Worm (Caenorhabditis elegans) whole organism, dauer: ENCODE results near the gene F49F1.12.
"Not testable (repeated sequence)": the region's sequence is repeated elsewhere in the genome, so short reads cannot be mapped to it uniquely, and the experiment has no call there.

ENCODE experiments used
- unc-62 ChIP-seq: sonication (generic microtip); optimal IDR thresholded peaks from 2 replicates; lab custom pipeline; 2017; ENCODE audit warnings: missing biosample characterization, missing genetic modification reagents, missing genetic modification characterization

Gene F49F1.12

ce11 chrIV:4144784-4145183, 1.9 kb upstream of the F49F1.12 start, which contains the start of gene R07C12.3:
Gene R07C12.3 (plus strand): TSS chrIV:4145084.
- no peak for TF ChIP-seq unc-62 (GFP tag; lab: Kevin White, UChicago)

- TF ChIP-seq unc-62 (GFP tag; lab: Kevin White, UChicago) = no peak
Observed at ce11 chrIV:4141311-4141710, 1.6 kb downstream of the F49F1.12 start, which contains the start of gene F49F1.11. Gene F49F1.11 (minus strand): TSS chrIV:4141411.

- no peak for TF ChIP-seq unc-62 (GFP tag; lab: Kevin White, UChicago)
Observed at ce11 chrIV:4140265-4140664, 2.6 kb downstream of the F49F1.12 start, which contains the start of gene F49F1.18. Gene F49F1.18 (minus strand): TSS chrIV:4140365.

- no peak for TF ChIP-seq unc-62 (GFP tag; lab: Kevin White, UChicago)
Observed at ce11 chrIV:4139022-4139421, 3.9 kb downstream of the F49F1.12 start, which contains the start of gene F49F1.10. Gene F49F1.10 (minus strand): TSS chrIV:4139122.

- no peak for TF ChIP-seq unc-62 (GFP tag; lab: Kevin White, UChicago)
Observed at ce11 chrIV:4137472-4137871, 5.4 kb downstream of the F49F1.12 start, which contains the start of gene F49F1.9. Gene F49F1.9 (minus strand): TSS chrIV:4137572.

- no peak for TF ChIP-seq unc-62 (GFP tag; lab: Kevin White, UChicago)
Observed at ce11 chrIV:4135744-4136143, 7.1 kb downstream of the F49F1.12 start, which contains the start of gene F49F1.17. Gene F49F1.17 (minus strand): TSS chrIV:4135844.

- not testable (repeated sequence) for TF ChIP-seq unc-62 (GFP tag; lab: Kevin White, UChicago)
Observed at ce11 chrIV:4125657-4126056, 17.2 kb downstream of the F49F1.12 start, which contains the start of gene F49F1.7. Gene F49F1.7 (minus strand): TSS chrIV:4125757.

ce11 chrIV:4123083-4123482, 19.8 kb downstream of the F49F1.12 start, which contains the start of gene mul-1:
Gene mul-1 (minus strand): TSS chrIV:4123166.
- no peak for TF ChIP-seq unc-62 (GFP tag; lab: Kevin White, UChicago)

- no peak for TF ChIP-seq unc-62 (GFP tag; lab: Kevin White, UChicago)
Observed at ce11 chrIV:4121055-4121454, 21.8 kb downstream of the F49F1.12 start.

- TF ChIP-seq unc-62 (GFP tag; lab: Kevin White, UChicago) = no peak
Observed at ce11 chrIV:4120263-4120662, 22.6 kb downstream of the F49F1.12 start, which contains the start of gene F49F1.5. Gene F49F1.5 (minus strand): TSS chrIV:4120415.

- no peak for TF ChIP-seq unc-62 (GFP tag; lab: Kevin White, UChicago)
Observed at ce11 chrIV:4117432-4117831, 25.5 kb downstream of the F49F1.12 start, which contains the start of gene drd-50. Gene drd-50 (plus strand): TSS chrIV:4117732.

ce11 chrIV:4115634-4116033, 27.3 kb downstream of the F49F1.12 start, which contains the start of the genes F49F1.4 and F49F1.2:
Gene F49F1.4 (minus strand): TSS chrIV:4115734.
Gene F49F1.2 (plus strand): TSS chrIV:4115943.
- no peak for TF ChIP-seq unc-62 (GFP tag; lab: Kevin White, UChicago)

ce11 chrIV:4114526-4114925, 28.4 kb downstream of the F49F1.12 start, which contains the start of gene F49F1.15:
Gene F49F1.15 (minus strand): TSS chrIV:4114626.
- no peak for TF ChIP-seq unc-62 (GFP tag; lab: Kevin White, UChicago)

ce11 chrIV:4112387-4112786, 30.5 kb downstream of the F49F1.12 start, which contains the start of gene F49F1.14:
Gene F49F1.14 (minus strand): TSS chrIV:4112487.
- no peak for TF ChIP-seq unc-62 (GFP tag; lab: Kevin White, UChicago)

- TF ChIP-seq unc-62 (GFP tag; lab: Kevin White, UChicago) = no peak
Observed at ce11 chrIV:4108767-4109166, 34.1 kb downstream of the F49F1.12 start, which contains the start of gene C35B1.7. Gene C35B1.7 (plus strand): TSS chrIV:4109067.

ce11 chrIV:4102720-4103119, 40.2 kb downstream of the F49F1.12 start, which contains the start of gene ubc-1:
Gene ubc-1 (plus strand): TSS chrIV:4103020.
- no peak for TF ChIP-seq unc-62 (GFP tag; lab: Kevin White, UChicago)

- TF ChIP-seq unc-62 (GFP tag; lab: Kevin White, UChicago) = no peak
Observed at ce11 chrIV:4099773-4100172, 43.1 kb downstream of the F49F1.12 start.
